Fruit fly (Drosophila melanogaster): ENCODE data around the gene Sfp24Ba.

The Sfp24Ba gene

dm6 chr2L:3675770-3676169 is 7.4 kb upstream of the Sfp24Ba start (continued):
- no peak for TF ChIP-seq zen2 (GFP tag; IDR thresholded peaks at IDR 0.05; ENCODE audit: partially characterized antibody)
- TF ChIP-seq zf30C (GFP tag; optimal IDR thresholded peaks at IDR 0.05) = peak; percentile 14
- TF ChIP-seq bsh (GFP tag; optimal IDR thresholded peaks at IDR 0.05) = peak in 1 of 2 experiments; percentile 66
- no peak for TF ChIP-seq CG7786 (GFP tag; optimal IDR thresholded peaks at IDR 0.05)
- no peak for TF ChIP-seq Gsc (GFP tag; IDR thresholded peaks at IDR 0.05)
- TF ChIP-seq dm (GFP tag; optimal IDR thresholded peaks at IDR 0.05) = no peak
- TF ChIP-seq CG7928 (GFP tag; optimal IDR thresholded peaks at IDR 0.05) = no peak
- no peak for TF ChIP-seq CG9932 (GFP tag; IDR thresholded peaks at IDR 0.05)
- TF ChIP-seq oc (tag; optimal IDR thresholded peaks at IDR 0.05) = peak; percentile 28
- TF ChIP-seq gcm (GFP tag; optimal IDR thresholded peaks at IDR 0.05) = no peak
- no peak for TF ChIP-seq pho (GFP tag; optimal IDR thresholded peaks at IDR 0.05)
- TF ChIP-seq CG10654 (GFP tag; optimal IDR thresholded peaks at IDR 0.05) = no peak
- no peak for TF ChIP-seq sr (GFP tag; IDR thresholded peaks at IDR 0.05)
- no peak for TF ChIP-seq bowl (GFP tag; IDR thresholded peaks at IDR 0.05)
- peak; percentile 26 for TF ChIP-seq CG10267 (tag; optimal IDR thresholded peaks at IDR 0.05)
- peak; percentile 28 for TF ChIP-seq pnt (GFP tag; optimal IDR thresholded peaks at IDR 0.05)
- TF ChIP-seq yki (optimal IDR thresholded peaks at IDR 0.05) = no peak
- no peak for TF ChIP-seq CG15479 (GFP tag; optimal IDR thresholded peaks at IDR 0.05)
- no peak for TF ChIP-seq emc (GFP tag; optimal IDR thresholded peaks at IDR 0.05)
- TF ChIP-seq CG17912 (GFP tag; optimal IDR thresholded peaks at IDR 0.05) = no peak
- no peak for TF ChIP-seq Atf3 (GFP tag; optimal IDR thresholded peaks at IDR 0.05)
- no peak for TF ChIP-seq Med (GFP tag)
- no peak for TF ChIP-seq Hand (GFP tag; optimal IDR thresholded peaks at IDR 0.05)
- peak; percentile 52 for TF ChIP-seq CG17829 (tag; optimal IDR thresholded peaks at IDR 0.05)
- no peak for TF ChIP-seq Nf-YA (GFP tag; IDR thresholded peaks at IDR 0.05)
- TF ChIP-seq exex (tag; optimal IDR thresholded peaks at IDR 0.05) = no peak
- TF ChIP-seq CG3065 (GFP tag; optimal IDR thresholded peaks at IDR 0.05) = no peak
- no peak for TF ChIP-seq CG31224 (GFP tag; IDR thresholded peaks at IDR 0.05)
- TF ChIP-seq fd3F (GFP tag; optimal IDR thresholded peaks at IDR 0.05) = no peak
- no peak for TF ChIP-seq vnd (GFP tag; IDR thresholded peaks at IDR 0.05; ENCODE audit: partially characterized antibody)
- peak; percentile 32 for TF ChIP-seq CG6254 (GFP tag; optimal IDR thresholded peaks at IDR 0.05)
- TF ChIP-seq CG6791 (GFP tag; IDR thresholded peaks at IDR 0.05; ENCODE audit: partially characterized antibody) = no peak
- TF ChIP-seq insv (GFP tag; optimal IDR thresholded peaks at IDR 0.05) = no peak
- no peak for TF ChIP-seq Fer3 (tag; optimal IDR thresholded peaks at IDR 0.05)
- no peak for TF ChIP-seq kni (GFP tag; optimal IDR thresholded peaks at IDR 0.05)
- peak; percentile 21; the same call in 1 of the 2 replicates for TF ChIP-seq CG14667 (GFP tag; IDR thresholded peaks at IDR 0.05)
- no peak for TF ChIP-seq cwo (GFP tag; optimal IDR thresholded peaks at IDR 0.05)
- no peak for TF ChIP-seq Dip2 (GFP tag; IDR thresholded peaks at IDR 0.05)
- TF ChIP-seq CG9876 (GFP tag; optimal IDR thresholded peaks at IDR 0.05) = no peak
- TF ChIP-seq ase (GFP tag; IDR thresholded peaks at IDR 0.05) = 0 out of 3 replicates have a peak, but pooled peaks have one; percentile 35
- peak; percentile 31 for TF ChIP-seq tin (GFP tag; optimal IDR thresholded peaks at IDR 0.05)
- peak; percentile 11 for TF ChIP-seq tap (tag; optimal IDR thresholded peaks at IDR 0.05)
- TF ChIP-seq CG12659 (GFP tag; optimal IDR thresholded peaks at IDR 0.05) = no peak
- no peak for TF ChIP-seq sens-2 (GFP tag; IDR thresholded peaks at IDR 0.05)
- TF ChIP-seq chif (GFP tag; optimal IDR thresholded peaks at IDR 0.05) = peak; percentile 17 to 49
- TF ChIP-seq jigr1 (GFP tag; IDR thresholded peaks at IDR 0.05) = no peak
- no peak for TF ChIP-seq CG4360 (GFP tag; IDR thresholded peaks at IDR 0.05)
- 0 out of 2 replicates have a peak, but pooled peaks have one; percentile 28 for TF ChIP-seq Awh (GFP tag; IDR thresholded peaks at IDR 0.05)
- no peak for TF ChIP-seq D (optimal IDR thresholded peaks at IDR 0.05)
- peak; percentile 40 for TF ChIP-seq D (GFP tag; optimal IDR thresholded peaks at IDR 0.05)
- TF ChIP-seq CG15011 (GFP tag; optimal IDR thresholded peaks at IDR 0.05) = no peak
- peak; percentile 63 for TF ChIP-seq sisA (GFP tag; IDR thresholded peaks at IDR 0.05)
